Worm (Caenorhabditis elegans) whole organism, L1 larva: ENCODE measurements around the gene Y53F4B.24.

Experiments
- C16A3.4 ChIP-seq: fragments of 150-350 bp; optimal IDR thresholded peaks from 2 replicates; lab custom pipeline; 2014; ENCODE audit warnings: missing biosample characterization, missing genetic modification characterization
- F16B12.6 ChIP-seq: fragments of 150-350 bp; optimal IDR thresholded peaks from 2 replicates; lab custom pipeline; 2014; ENCODE audit warnings: missing biosample characterization, missing genetic modification characterization
- Y116A8C.19 ChIP-seq: sonication (generic microtip); optimal IDR thresholded peaks from 2 replicates; lab custom pipeline; 2016; ENCODE audit warnings: missing compliant biosample characterization, missing genetic modification characterization, borderline replicate concordance
- aha-1 ChIP-seq: fragments of 150-350 bp; optimal IDR thresholded peaks from 2 replicates; lab custom pipeline; 2014; ENCODE audit warnings: missing biosample characterization, missing genetic modification characterization
- ama-1 ChIP-seq: fragments of 150-350 bp; optimal IDR thresholded peaks from 2 replicates; lab custom pipeline; 2014
- blmp-1 ChIP-seq: fragments of 150-350 bp; optimal IDR thresholded peaks from 2 replicates; lab custom pipeline; 2014; ENCODE audit warnings: missing biosample characterization, missing genetic modification characterization
- ceh-63 ChIP-seq: fragments of 200-800 bp; sonication (Bioruptor generic); optimal IDR thresholded peaks from 2 replicates; lab custom pipeline; 2018; ENCODE audit warnings: mild to moderate bottlenecking, missing genetic modification characterization, missing compliant biosample characterization
- ceh-88 ChIP-seq: fragments of 200-800 bp; sonication (Bioruptor generic); IDR thresholded peaks from 2 replicates; pipeline ENCODE4 v1.3.6; 2022; ENCODE audit warnings: missing genetic modification characterization, missing compliant biosample characterization
- ceh-90 ChIP-seq: sonication (generic microtip); optimal IDR thresholded peaks from 2 replicates; lab custom pipeline; 2016; ENCODE audit warnings: missing genetic modification characterization, missing compliant biosample characterization
- ces-1 ChIP-seq: fragments of 150-350 bp; optimal IDR thresholded peaks from 2 replicates; lab custom pipeline; 2014; ENCODE audit warnings: missing biosample characterization, missing genetic modification reagents, missing genetic modification characterization
- dsc-1 ChIP-seq: sonication (generic microtip); optimal IDR thresholded peaks from 2 replicates; lab custom pipeline; 2016; ENCODE audit warnings: mild to moderate bottlenecking, missing genetic modification characterization, missing compliant biosample characterization
- egl-13 ChIP-seq: sonication (generic microtip); optimal IDR thresholded peaks from 2 replicates; lab custom pipeline; 2016; ENCODE audit warnings: missing genotype, missing genetic modification reagents, missing genetic modification characterization, missing compliant biosample characterization
- elt-2 ChIP-seq: sonication (generic microtip); optimal IDR thresholded peaks from 2 replicates; lab custom pipeline; 2016; ENCODE audit warnings: missing genetic modification characterization, mild to moderate bottlenecking, inconsistent platforms, missing compliant biosample characterization, missing genetic modification reagents
- ets-5 ChIP-seq: fragments of 200-800 bp; sonication (Bioruptor generic); IDR thresholded peaks from 2 replicates; pipeline ENCODE4 v1.3.6; 2022; ENCODE audit warnings: missing genetic modification characterization, missing compliant biosample characterization
- fkh-10 ChIP-seq: sonication (generic microtip); optimal IDR thresholded peaks from 2 replicates; lab custom pipeline; 2017; ENCODE audit warnings: missing biosample characterization, missing genetic modification reagents, missing genetic modification characterization
- fkh-4 ChIP-seq: sonication (generic microtip); optimal IDR thresholded peaks from 2 replicates; lab custom pipeline; 2016; ENCODE audit warnings: missing compliant biosample characterization, missing genetic modification characterization, borderline replicate concordance
- fkh-8 ChIP-seq: sonication (generic microtip); optimal IDR thresholded peaks from 2 replicates; lab custom pipeline; 2016; ENCODE audit warnings: mild to moderate bottlenecking, missing genetic modification characterization, missing compliant biosample characterization
- grh-1 ChIP-seq: fragments of 200-800 bp; sonication (Bioruptor generic); IDR thresholded peaks from 2 replicates; pipeline ENCODE4 v1.3.6; 2022; ENCODE audit warnings: missing genetic modification reagents, missing genetic modification characterization, missing compliant biosample characterization
- hlh-17 ChIP-seq: fragments of 200-800 bp; sonication (Bioruptor generic); optimal IDR thresholded peaks from 2 replicates; lab custom pipeline; 2018; ENCODE audit warnings: missing genetic modification characterization, mild to moderate bottlenecking, missing compliant biosample characterization, moderate library complexity, borderline replicate concordance
- hlh-4 ChIP-seq: sonication (generic microtip); optimal IDR thresholded peaks from 2 replicates; lab custom pipeline; 2016; ENCODE audit warnings: mild to moderate bottlenecking, missing genetic modification characterization, missing compliant biosample characterization
- hpl-2 ChIP-seq: fragments of 150-350 bp; optimal IDR thresholded peaks from 2 replicates; lab custom pipeline; 2014; ENCODE audit warnings: missing biosample characterization, missing genetic modification reagents, missing genetic modification characterization
- isw-1 ChIP-seq: fragments of 200-800 bp; sonication (Bioruptor generic); IDR thresholded peaks from 2 replicates; pipeline ENCODE4 v1.3.6; 2022; ENCODE audit warnings: missing genetic modification characterization, missing compliant biosample characterization
- jun-1 ChIP-seq: fragments of 150-350 bp; optimal IDR thresholded peaks from 2 replicates; lab custom pipeline; 2014; ENCODE audit warnings: missing biosample characterization, missing genetic modification reagents, missing genetic modification characterization
- lin-13 ChIP-seq: fragments of 150-350 bp; optimal IDR thresholded peaks from 2 replicates; lab custom pipeline; 2014; ENCODE audit warnings: missing biosample characterization, missing genetic modification reagents, missing genetic modification characterization
- lin-14 ChIP-seq: fragments of 200-800 bp; sonication (Bioruptor generic); optimal IDR thresholded peaks from 2 replicates; lab custom pipeline; 2018; ENCODE audit warnings: mild to moderate bottlenecking, missing genetic modification characterization, moderate library complexity, missing compliant biosample characterization
- lin-15B ChIP-seq: fragments of 150-350 bp; sonication (generic microtip); optimal IDR thresholded peaks from 3 replicates; lab custom pipeline; 2014; ENCODE audit warnings: missing biosample characterization, missing genetic modification characterization
- lin-39 ChIP-seq: fragments of 150-350 bp; optimal IDR thresholded peaks from 2 replicates; lab custom pipeline; 2014; ENCODE audit warnings: missing biosample characterization, missing genetic modification reagents, missing genetic modification characterization
- lir-3 ChIP-seq: sonication (generic microtip); optimal IDR thresholded peaks from 2 replicates; lab custom pipeline; 2016; ENCODE audit warnings: mild to moderate bottlenecking, missing genetic modification characterization, moderate library complexity, missing compliant biosample characterization; ENCODE audit not compliant: poor library complexity
- lsy-2 ChIP-seq, 2 experiments: fragments of 150-350 bp; optimal IDR thresholded peaks; 2 replicates each; lab custom pipeline; 2014; ENCODE audit warnings: missing biosample characterization in 2 of 2, missing genetic modification characterization in 2 of 2
- mab-9 ChIP-seq: fragments of 200-800 bp; sonication (Bioruptor generic); IDR thresholded peaks from 2 replicates; pipeline ENCODE4 v1.3.6; 2022; ENCODE audit warnings: missing genetic modification reagents, missing genetic modification characterization, missing compliant biosample characterization
- mef-2 ChIP-seq: fragments of 150-350 bp; optimal IDR thresholded peaks from 2 replicates; lab custom pipeline; 2014; ENCODE audit warnings: missing biosample characterization, missing genetic modification characterization
- nhr-11 ChIP-seq: fragments of 150-350 bp; optimal IDR thresholded peaks from 2 replicates; lab custom pipeline; 2014; ENCODE audit warnings: missing biosample characterization, missing genetic modification characterization
- nhr-19 ChIP-seq: fragments of 200-800 bp; sonication (Bioruptor generic); conservative IDR thresholded peaks from 2 replicates; pipeline ENCODE4 v1.3.6; 2022; ENCODE audit warnings: missing genetic modification characterization, missing compliant biosample characterization
- nhr-20 ChIP-seq: sonication (generic microtip); optimal IDR thresholded peaks from 2 replicates; lab custom pipeline; 2016; ENCODE audit warnings: mild to moderate bottlenecking, missing genetic modification characterization, missing compliant biosample characterization
- nhr-237 ChIP-seq: fragments of 150-350 bp; optimal IDR thresholded peaks from 2 replicates; lab custom pipeline; 2014; ENCODE audit warnings: missing biosample characterization, missing genetic modification characterization
- nhr-28 ChIP-seq: fragments of 150-350 bp; optimal IDR thresholded peaks from 2 replicates; lab custom pipeline; 2014; ENCODE audit warnings: missing biosample characterization, missing genetic modification characterization
- nhr-77 ChIP-seq: fragments of 150-350 bp; optimal IDR thresholded peaks from 2 replicates; lab custom pipeline; 2014; ENCODE audit warnings: missing biosample characterization, missing genetic modification characterization
- nhr-84 ChIP-seq: sonication (generic microtip); optimal IDR thresholded peaks from 2 replicates; lab custom pipeline; 2017; ENCODE audit warnings: missing biosample characterization, missing genetic modification characterization
- nhr-90 ChIP-seq: sonication (generic microtip); optimal IDR thresholded peaks from 2 replicates; lab custom pipeline; 2016; ENCODE audit warnings: mild to moderate bottlenecking, missing genetic modification characterization, missing compliant biosample characterization; ENCODE audit not compliant: poor library complexity
- pag-3 ChIP-seq: sonication (generic microtip); optimal IDR thresholded peaks from 2 replicates; lab custom pipeline; 2017; ENCODE audit warnings: missing genetic modification characterization, mild to moderate bottlenecking, missing compliant biosample characterization, antibody characterized with exemption, borderline replicate concordance; ENCODE audit not compliant: insufficient read depth
- pax-3 ChIP-seq: fragments of 200-800 bp; sonication (Bioruptor generic); optimal IDR thresholded peaks from 2 replicates; lab custom pipeline; 2018; ENCODE audit warnings: mild to moderate bottlenecking, missing genetic modification characterization, moderate library complexity, missing compliant biosample characterization
- snpc-4 ChIP-seq: fragments of 150-350 bp; optimal IDR thresholded peaks from 2 replicates; lab custom pipeline; 2014; ENCODE audit warnings: missing biosample characterization, missing genetic modification characterization
- sox-4 ChIP-seq: sonication (generic microtip); optimal IDR thresholded peaks from 2 replicates; lab custom pipeline; 2016; ENCODE audit warnings: missing genetic modification characterization, missing compliant biosample characterization
- sptf-1 ChIP-seq: fragments of 150-350 bp; optimal IDR thresholded peaks from 2 replicates; lab custom pipeline; 2014; ENCODE audit warnings: missing biosample characterization, missing genetic modification characterization
- sup-37 ChIP-seq: fragments of 200-800 bp; sonication (Bioruptor generic); optimal IDR thresholded peaks from 2 replicates; lab custom pipeline; 2018; ENCODE audit warnings: mild to moderate bottlenecking, missing genetic modification characterization, missing compliant biosample characterization
- swsn-7 ChIP-seq: sonication (generic microtip); optimal IDR thresholded peaks from 2 replicates; lab custom pipeline; 2016; ENCODE audit warnings: missing genetic modification characterization, missing compliant biosample characterization
- unc-130 ChIP-seq: fragments of 150-350 bp; optimal IDR thresholded peaks from 2 replicates; lab custom pipeline; 2017; ENCODE audit warnings: missing biosample characterization, missing genetic modification characterization, inconsistent platforms
- unc-98 ChIP-seq: fragments of 200-800 bp; sonication (Bioruptor generic); IDR thresholded peaks from 2 replicates; pipeline ENCODE4 v1.3.6; 2022; ENCODE audit warnings: missing genetic modification characterization, missing compliant biosample characterization
- zag-1 ChIP-seq: fragments of 150-350 bp; optimal IDR thresholded peaks from 2 replicates; lab custom pipeline; 2014; ENCODE audit warnings: missing biosample characterization, missing genetic modification characterization
- zip-4 ChIP-seq: fragments of 200-800 bp; sonication (Bioruptor generic); optimal IDR thresholded peaks from 2 replicates; lab custom pipeline; 2018; ENCODE audit warnings: mild to moderate bottlenecking, missing genetic modification characterization, moderate library complexity, missing compliant biosample characterization
- ztf-4 ChIP-seq: fragments of 150-350 bp; optimal IDR thresholded peaks from 2 replicates; lab custom pipeline; 2014; ENCODE audit warnings: missing biosample characterization, missing genetic modification characterization

Gene Y53F4B.24

ce11 chrII:15089086-15089895, 44.9 kb downstream of the Y53F4B.24 start:
- TF ChIP-seq Y116A8C.19 = peak; percentile 51
- peak; percentile 19 for TF ChIP-seq lin-13 (GFP tag; lab: Kevin White, UChicago)
- no peak for TF ChIP-seq nhr-84 (tag; lab: Kevin White, UChicago)
- TF ChIP-seq dsc-1 = peak; percentile 92
- TF ChIP-seq lin-14 (GFP tag; lab: Kevin White, UChicago) = no peak
- TF ChIP-seq sptf-1 (tag; lab: Kevin White, UChicago) = no peak
- peak; percentile 5 for TF ChIP-seq sup-37 (GFP tag; lab: Kevin White, UChicago)
- TF ChIP-seq hlh-4 = peak; percentile 86
- peak; percentile 52 for TF ChIP-seq isw-1
- TF ChIP-seq unc-130 (tag; lab: Kevin White, UChicago) = peak; percentile 54
- peak; percentile 95 for TF ChIP-seq lir-3
- peak; percentile 24 for TF ChIP-seq nhr-77
- TF ChIP-seq snpc-4 (tag; lab: Kevin White, UChicago) = peak; percentile 66
- TF ChIP-seq ceh-88 (GFP tag; lab: Robert Waterston, UW) = peak; percentile 33; the same call in 1 of the 2 replicates
- TF ChIP-seq lin-39 (tag; lab: Kevin White, UChicago) = peak; percentile 46
- no peak for TF ChIP-seq nhr-11 (tag; lab: Kevin White, UChicago)
- TF ChIP-seq unc-98 (GFP tag; lab: Robert Waterston, UW) = peak; percentile 63
- TF ChIP-seq C16A3.4 (tag; lab: Kevin White, UChicago) = no peak
- no peak for TF ChIP-seq fkh-10 (GFP tag; lab: Kevin White, UChicago)
- peak; percentile 97 for TF ChIP-seq ceh-90 (tag; lab: Kevin White, UChicago)
- TF ChIP-seq lin-15B (tag; lab: Kevin White, UChicago) = peak; percentile 13
- peak; percentile 66 to 78 for TF ChIP-seq lsy-2 (tag; optimal IDR thresholded peaks at IDR 0.05; lab: Kevin White, UChicago)
- peak; percentile 86 for TF ChIP-seq swsn-7 (tag; lab: Kevin White, UChicago)
- TF ChIP-seq egl-13 (tag; lab: Kevin White, UChicago) = peak; percentile 93
- TF ChIP-seq ets-5 (GFP tag; lab: Robert Waterston, UW) = no peak
- TF ChIP-seq elt-2 (tag; lab: Kevin White, UChicago) = peak; percentile 58
- no peak for TF ChIP-seq ces-1
- TF ChIP-seq fkh-8 (tag; lab: Kevin White, UChicago) = peak; percentile 75
- TF ChIP-seq zip-4 (GFP tag; lab: Kevin White, UChicago) = no peak
- TF ChIP-seq nhr-237 = no peak
- peak; percentile 92 for TF ChIP-seq pax-3 (tag; lab: Kevin White, UChicago)
- no peak for TF ChIP-seq aha-1 (tag; lab: Kevin White, UChicago)
- no peak for TF ChIP-seq ztf-4
- no peak for TF ChIP-seq zag-1 (tag; lab: Kevin White, UChicago)
- TF ChIP-seq sox-4 (tag; lab: Kevin White, UChicago) = peak; percentile 89
- TF ChIP-seq nhr-20 (tag; lab: Kevin White, UChicago) = peak; percentile 84
- TF ChIP-seq hpl-2 = no peak
- TF ChIP-seq grh-1 (GFP tag; lab: Robert Waterston, UW) = peak; percentile 51; the same call in 1 of the 2 replicates
- peak; percentile 3 for TF ChIP-seq F16B12.6 (tag; lab: Kevin White, UChicago)
- no peak for TF ChIP-seq mef-2
- peak; percentile 79 for TF ChIP-seq nhr-19
- TF ChIP-seq jun-1 (tag; lab: Kevin White, UChicago) = no peak
- peak; percentile 96 for TF ChIP-seq fkh-4 (tag; lab: Kevin White, UChicago)
- TF ChIP-seq ceh-63 (GFP tag; lab: Kevin White, UChicago) = no peak
- peak; percentile 92 for TF ChIP-seq nhr-90 (tag; lab: Kevin White, UChicago)
- TF ChIP-seq pag-3 (tag; lab: Kevin White, UChicago) = no peak
- no peak for TF ChIP-seq ama-1 (lab: Kevin White, UChicago)
- TF ChIP-seq mab-9 (GFP tag; lab: Robert Waterston, UW) = peak; percentile 58; the same call in 1 of the 2 replicates
- no peak for TF ChIP-seq hlh-17 (GFP tag; lab: Kevin White, UChicago)
- peak; percentile 6 for TF ChIP-seq blmp-1 (tag; lab: Kevin White, UChicago)
- no peak for TF ChIP-seq nhr-28 (tag; lab: Kevin White, UChicago)
